Fruit fly (Drosophila melanogaster) whole organism, pupa: ENCODE data around the gene CG14322.

Source experiments
- CG10348 ChIP-seq: fragments of 200-800 bp; sonication (Bioruptor generic); IDR thresholded peaks from 2 replicates; pipeline ENCODE4 v1.3.6; 2022; ENCODE audit warnings: missing biosample characterization, missing genetic modification characterization
- CG12605 ChIP-seq: fragments of 200-800 bp; sonication (Bioruptor generic); IDR thresholded peaks from 2 replicates; pipeline ENCODE4 v1.3.6; 2022; ENCODE audit warnings: missing biosample characterization, missing genetic modification characterization
- CG13204 ChIP-seq: fragments of 200-800 bp; sonication (Bioruptor generic); optimal IDR thresholded peaks from 2 replicates; lab custom pipeline; 2018; ENCODE audit warnings: missing biosample characterization, mild to moderate bottlenecking, missing genetic modification characterization, moderate library complexity
- CG14655 ChIP-seq: fragments of 200-800 bp; sonication (Bioruptor generic); optimal IDR thresholded peaks from 3 replicates; lab custom pipeline; 2017; ENCODE audit warnings: mild to moderate bottlenecking, missing biosample characterization, missing genetic modification reagents, missing genetic modification characterization
- CG15710 ChIP-seq: fragments of 200-800 bp; sonication (Bioruptor generic); optimal IDR thresholded peaks from 2 replicates; lab custom pipeline; 2018; ENCODE audit warnings: missing biosample characterization, mild to moderate bottlenecking, missing genetic modification characterization, moderate library complexity
- CG17806 ChIP-seq: fragments of 200-800 bp; sonication (Bioruptor generic); optimal IDR thresholded peaks from 2 replicates; lab custom pipeline; 2018; ENCODE audit warnings: missing biosample characterization, mild to moderate bottlenecking, missing genetic modification characterization, moderate library complexity
- CG32121 ChIP-seq: fragments of 200-800 bp; sonication (Bioruptor generic); IDR thresholded peaks from 2 replicates; pipeline ENCODE4 v1.3.6; 2022; ENCODE audit warnings: missing biosample characterization, missing genetic modification characterization
- CG34367 ChIP-seq: fragments of 200-800 bp; sonication (Bioruptor generic); optimal IDR thresholded peaks from 2 replicates; lab custom pipeline; 2018; ENCODE audit warnings: missing biosample characterization, mild to moderate bottlenecking, missing genetic modification characterization
- CG4496 ChIP-seq: fragments of 200-800 bp; sonication (Bioruptor generic); IDR thresholded peaks from 3 replicates; pipeline ENCODE4 v1.3.6; 2022; ENCODE audit warnings: missing biosample characterization, missing genetic modification characterization
- CG8159 ChIP-seq: fragments of 200-800 bp; sonication (Bioruptor generic); optimal IDR thresholded peaks from 3 replicates; lab custom pipeline; 2018; ENCODE audit warnings: missing biosample characterization, mild to moderate bottlenecking, missing genetic modification characterization, moderate library complexity
- CG8301 ChIP-seq: fragments of 200-800 bp; sonication (Bioruptor generic); optimal IDR thresholded peaks from 2 replicates; lab custom pipeline; 2018; ENCODE audit warnings: missing biosample characterization, mild to moderate bottlenecking, missing genetic modification characterization
- CG9948 ChIP-seq: fragments of 200-800 bp; sonication (Bioruptor generic); optimal IDR thresholded peaks from 2 replicates; lab custom pipeline; 2018; ENCODE audit warnings: missing biosample characterization, mild to moderate bottlenecking, missing genetic modification characterization, moderate library complexity
- D1 ChIP-seq: fragments of 200-800 bp; sonication (Bioruptor generic); optimal IDR thresholded peaks from 2 replicates; lab custom pipeline; 2018; ENCODE audit warnings: missing biosample characterization, mild to moderate bottlenecking, missing genetic modification characterization, moderate library complexity
- EcR ChIP-seq: fragments of 200-800 bp; sonication (Bioruptor generic); optimal IDR thresholded peaks from 3 replicates; lab custom pipeline; 2019; ENCODE audit warnings: missing biosample characterization, missing genetic modification characterization, mild to moderate bottlenecking, moderate library complexity, missing genetic modification reagents
- Ets98B ChIP-seq: fragments of 200-800 bp; sonication (Bioruptor generic); IDR thresholded peaks from 2 replicates; pipeline ENCODE4 v1.3.6; 2022; ENCODE audit warnings: missing biosample characterization, missing genetic modification characterization
- Pif1A ChIP-seq: fragments of 200-800 bp; sonication (Bioruptor generic); optimal IDR thresholded peaks from 3 replicates; lab custom pipeline; 2016; ENCODE audit warnings: missing biosample characterization, missing genetic modification characterization
- Pif1B ChIP-seq: fragments of 200-800 bp; sonication (Bioruptor generic); optimal IDR thresholded peaks from 3 replicates; lab custom pipeline; 2016; ENCODE audit warnings: missing biosample characterization, missing genetic modification characterization
- Snoo ChIP-seq: fragments of 200-800 bp; sonication (Bioruptor generic); optimal IDR thresholded peaks from 3 replicates; lab custom pipeline; 2017; ENCODE audit warnings: missing biosample characterization, mild to moderate bottlenecking, missing genetic modification characterization, inconsistent platforms
- fd96Ca ChIP-seq: fragments of 200-800 bp; sonication (Bioruptor generic); IDR thresholded peaks from 3 replicates; pipeline ENCODE4 v1.3.6; 2022; ENCODE audit warnings: missing biosample characterization, missing genetic modification characterization
- gl ChIP-seq: fragments of 200-800 bp; sonication (Bioruptor generic); optimal IDR thresholded peaks from 2 replicates; lab custom pipeline; 2018; ENCODE audit warnings: missing biosample characterization, mild to moderate bottlenecking, missing genetic modification characterization
- rn ChIP-seq: fragments of 200-800 bp; sonication (Bioruptor generic); IDR thresholded peaks from 2 replicates; pipeline ENCODE4 v1.3.6; 2022; ENCODE audit warnings: missing biosample characterization, missing genetic modification characterization

CG14322 gene

DNA sequence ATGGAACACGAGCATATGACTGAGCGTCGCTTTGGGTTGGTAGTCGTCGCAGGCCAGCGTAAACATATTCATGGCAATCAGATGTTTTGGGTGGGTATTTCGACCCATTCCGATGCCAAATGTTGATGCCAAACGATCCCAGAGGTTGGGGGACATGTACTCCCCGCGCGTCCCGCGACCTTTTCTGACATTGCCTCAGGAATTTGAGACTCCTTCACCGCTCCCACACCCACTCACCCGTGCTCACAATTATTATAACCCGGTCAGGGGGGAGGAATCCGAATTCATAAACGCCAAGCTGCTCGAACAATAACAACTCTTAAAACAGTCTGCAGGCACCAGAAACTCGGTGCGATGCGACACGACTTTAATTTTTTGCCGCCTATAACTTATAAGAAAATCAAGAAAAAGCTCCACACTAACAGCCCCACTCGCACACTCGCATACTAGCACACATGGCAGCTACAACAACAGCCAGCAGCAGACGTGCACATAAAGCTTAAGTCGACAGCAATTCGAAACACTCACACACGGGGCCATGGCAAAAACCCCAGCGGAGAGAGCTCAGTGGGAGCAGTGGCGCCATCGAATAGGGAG is 52.5 kb downstream of the CG14322 start:
- TF ChIP-seq Snoo: no peak

DNA sequence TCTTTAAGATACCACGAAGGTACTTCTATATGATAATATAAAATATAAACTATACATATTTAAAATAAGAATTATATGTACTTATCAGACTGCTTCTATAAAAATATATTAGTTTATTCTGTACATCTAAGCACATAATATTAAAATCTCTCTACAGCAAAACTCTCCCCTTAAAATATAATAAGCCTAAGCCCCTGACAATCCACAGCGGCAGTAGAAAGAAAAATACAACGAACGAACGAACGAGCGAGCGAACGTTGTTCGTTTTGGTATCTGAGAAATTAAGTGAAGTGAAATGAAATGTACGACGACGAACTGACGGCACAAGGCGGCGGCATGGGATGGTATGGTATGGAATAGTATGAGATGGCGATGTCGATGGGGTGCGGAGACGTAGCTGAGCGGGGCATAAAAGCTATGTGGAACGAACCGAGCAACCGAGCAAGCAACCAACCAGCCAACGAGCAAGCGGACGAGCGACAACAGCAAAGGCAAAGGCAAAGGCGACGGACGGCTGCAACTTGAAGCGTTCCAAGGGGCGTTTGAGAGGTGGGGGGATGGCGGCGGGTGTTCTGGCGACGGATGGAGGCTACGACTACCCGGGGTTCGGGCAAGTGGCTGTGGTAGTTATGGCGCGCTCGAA is 53.1 kb downstream of the CG14322 start:
- TF ChIP-seq CG17806 (tag; lab: Kevin White, UChicago): peak; percentile 99
- TF ChIP-seq CG13204 (GFP tag; lab: Kevin White, UChicago): peak; percentile 100
- peak; percentile 98 for TF ChIP-seq CG32121 (GFP tag; lab: Robert Waterston, UW)
- TF ChIP-seq gl (tag; lab: Kevin White, UChicago): peak; percentile 89
- TF ChIP-seq CG9948: peak; percentile 99
- TF ChIP-seq CG8159: peak; percentile 99
- TF ChIP-seq Snoo: peak; percentile 98
- peak; percentile 98 for TF ChIP-seq CG14655 (GFP tag; lab: Kevin White, UChicago)
- TF ChIP-seq CG4496 (GFP tag; lab: Robert Waterston, UW): peak; percentile 96
- no peak for TF ChIP-seq D1 (tag; lab: Kevin White, UChicago)
- peak; percentile 83 for TF ChIP-seq CG10348 (GFP tag; lab: Robert Waterston, UW)
- TF ChIP-seq CG12605 (GFP tag; lab: Robert Waterston, UW): peak; percentile 95
- peak; percentile 99 for TF ChIP-seq CG15710 (tag; lab: Kevin White, UChicago)
- peak; percentile 97 for TF ChIP-seq Ets98B (GFP tag; lab: Robert Waterston, UW)
- peak; percentile 96 for TF ChIP-seq CG34367 (tag; lab: Kevin White, UChicago)
- peak; percentile 96 for TF ChIP-seq fd96Ca (GFP tag; lab: Robert Waterston, UW)
- TF ChIP-seq Pif1A (GFP tag; lab: Kevin White, UChicago): peak; percentile 96
- peak; percentile 94 for TF ChIP-seq rn (GFP tag; lab: Robert Waterston, UW)
- TF ChIP-seq CG8301: peak; percentile 97
- peak; percentile 75 for TF ChIP-seq EcR
- peak; percentile 98 for TF ChIP-seq Pif1B (GFP tag; lab: Kevin White, UChicago)

DNA sequence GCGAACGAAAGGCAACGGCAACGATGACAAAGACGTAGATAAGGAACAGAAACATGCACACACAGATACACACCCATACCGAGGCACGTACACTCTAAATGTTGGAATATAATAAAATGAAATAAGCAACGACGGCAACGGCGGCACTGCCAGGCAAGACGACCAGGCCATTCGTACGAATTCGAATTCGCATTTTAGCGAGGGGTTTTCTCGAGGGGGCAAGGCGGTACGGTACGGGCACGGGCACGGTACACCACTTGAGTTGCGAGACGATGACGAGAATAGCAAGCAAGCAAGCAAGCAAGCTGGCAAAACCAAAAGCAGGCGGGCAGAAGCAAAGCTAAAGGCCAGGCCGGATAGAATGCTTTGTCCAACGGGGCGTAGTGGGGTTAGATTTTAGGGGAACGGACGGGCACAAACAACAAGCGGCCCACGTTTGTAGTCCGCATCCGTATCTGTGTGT is 53.7 kb downstream of the CG14322 start:
- TF ChIP-seq CG32121 (GFP tag; lab: Robert Waterston, UW) (0 out of 2 replicates have a peak, but pooled peaks have one; percentile 56), CG13204 (GFP tag; lab: Kevin White, UChicago) (peak; percentile 94), Pif1A (GFP tag; lab: Kevin White, UChicago) (no peak), CG12605 (GFP tag; lab: Robert Waterston, UW) (peak; percentile 48), Snoo (no peak), fd96Ca (GFP tag; lab: Robert Waterston, UW) (0 out of 3 replicates have a peak, but pooled peaks have one; percentile 5), EcR (peak; percentile 75), CG15710 (tag; lab: Kevin White, UChicago) (peak; percentile 17), CG8159 (no peak)

DNA sequence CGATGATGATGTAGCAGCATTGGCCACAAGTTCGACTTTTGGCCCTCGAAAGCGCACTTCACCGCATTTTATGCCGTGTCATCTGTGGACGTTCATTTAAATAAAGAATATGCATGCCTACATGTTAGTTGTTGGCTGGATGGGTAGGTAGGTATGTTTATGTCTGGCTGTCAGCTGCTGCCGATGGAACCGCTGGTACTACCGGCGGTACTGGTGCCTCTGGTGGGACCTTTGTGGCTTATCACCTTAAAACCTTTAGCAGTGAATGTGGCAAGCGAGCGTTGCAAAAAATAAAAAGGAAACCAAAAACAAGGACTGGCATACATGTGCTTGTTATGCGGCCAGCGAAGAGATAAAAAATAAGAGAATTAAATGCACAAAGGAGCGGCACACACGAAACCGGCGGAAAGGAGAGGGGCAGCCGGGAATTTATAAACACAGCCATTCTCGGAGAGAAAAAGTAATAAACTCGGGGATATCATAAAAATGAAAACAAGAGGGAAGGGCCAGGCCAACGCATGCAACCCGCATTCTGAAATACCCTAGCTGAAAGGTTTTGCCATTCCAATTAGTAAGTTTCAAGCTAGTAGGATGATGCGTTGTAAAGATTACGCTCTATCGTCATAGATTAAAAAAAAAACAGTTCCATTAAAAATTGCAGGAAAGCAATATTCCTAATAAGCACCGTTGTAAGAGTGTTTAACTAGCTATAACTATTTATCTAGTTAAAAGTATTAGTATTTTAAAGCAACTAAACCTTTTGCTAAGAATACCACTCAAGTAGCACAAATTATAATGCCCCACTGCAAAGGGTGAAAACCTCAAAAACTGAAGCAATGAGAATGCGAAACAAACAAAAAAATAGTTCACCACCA is 54.7 kb downstream of the CG14322 start:
- no peak for TF ChIP-seq CG12605 (GFP tag; lab: Robert Waterston, UW)
- TF ChIP-seq fd96Ca (GFP tag; lab: Robert Waterston, UW): peak; percentile 46; the same call in 1 of the 3 replicates
- no peak for TF ChIP-seq CG32121 (GFP tag; lab: Robert Waterston, UW)
- TF ChIP-seq Snoo: peak; percentile 62
- TF ChIP-seq CG8301: peak; percentile 48
- peak; percentile 47 for TF ChIP-seq CG13204 (GFP tag; lab: Kevin White, UChicago)
- TF ChIP-seq CG10348 (GFP tag; lab: Robert Waterston, UW): no peak
- TF ChIP-seq CG17806 (tag; lab: Kevin White, UChicago): peak; percentile 77
- peak; percentile 26 for TF ChIP-seq EcR
- peak; percentile 53 for TF ChIP-seq D1 (tag; lab: Kevin White, UChicago)
- peak; percentile 87 for TF ChIP-seq CG34367 (tag; lab: Kevin White, UChicago)
- TF ChIP-seq Pif1B (GFP tag; lab: Kevin White, UChicago): peak; percentile 43
- peak; percentile 72 for TF ChIP-seq CG14655 (GFP tag; lab: Kevin White, UChicago)
- peak; percentile 87 for TF ChIP-seq CG9948
- TF ChIP-seq gl (tag; lab: Kevin White, UChicago): no peak
- TF ChIP-seq CG15710 (tag; lab: Kevin White, UChicago): peak; percentile 89
- TF ChIP-seq Pif1A (GFP tag; lab: Kevin White, UChicago): peak; percentile 71
- TF ChIP-seq Ets98B (GFP tag; lab: Robert Waterston, UW): no peak; the same call in 1 of the 2 replicates
- TF ChIP-seq CG8159: peak; percentile 88
- TF ChIP-seq rn (GFP tag; lab: Robert Waterston, UW): peak; percentile 35; the same call in 1 of the 2 replicates
- TF ChIP-seq CG4496 (GFP tag; lab: Robert Waterston, UW): peak; percentile 47; the same call in 1 of the 3 replicates
- TF ChIP-seq, all 21 proteins: peak for 16
